Fruit fly (Drosophila melanogaster): ENCODE data around the gene Nhe1.

The Nhe1 gene

DNA sequence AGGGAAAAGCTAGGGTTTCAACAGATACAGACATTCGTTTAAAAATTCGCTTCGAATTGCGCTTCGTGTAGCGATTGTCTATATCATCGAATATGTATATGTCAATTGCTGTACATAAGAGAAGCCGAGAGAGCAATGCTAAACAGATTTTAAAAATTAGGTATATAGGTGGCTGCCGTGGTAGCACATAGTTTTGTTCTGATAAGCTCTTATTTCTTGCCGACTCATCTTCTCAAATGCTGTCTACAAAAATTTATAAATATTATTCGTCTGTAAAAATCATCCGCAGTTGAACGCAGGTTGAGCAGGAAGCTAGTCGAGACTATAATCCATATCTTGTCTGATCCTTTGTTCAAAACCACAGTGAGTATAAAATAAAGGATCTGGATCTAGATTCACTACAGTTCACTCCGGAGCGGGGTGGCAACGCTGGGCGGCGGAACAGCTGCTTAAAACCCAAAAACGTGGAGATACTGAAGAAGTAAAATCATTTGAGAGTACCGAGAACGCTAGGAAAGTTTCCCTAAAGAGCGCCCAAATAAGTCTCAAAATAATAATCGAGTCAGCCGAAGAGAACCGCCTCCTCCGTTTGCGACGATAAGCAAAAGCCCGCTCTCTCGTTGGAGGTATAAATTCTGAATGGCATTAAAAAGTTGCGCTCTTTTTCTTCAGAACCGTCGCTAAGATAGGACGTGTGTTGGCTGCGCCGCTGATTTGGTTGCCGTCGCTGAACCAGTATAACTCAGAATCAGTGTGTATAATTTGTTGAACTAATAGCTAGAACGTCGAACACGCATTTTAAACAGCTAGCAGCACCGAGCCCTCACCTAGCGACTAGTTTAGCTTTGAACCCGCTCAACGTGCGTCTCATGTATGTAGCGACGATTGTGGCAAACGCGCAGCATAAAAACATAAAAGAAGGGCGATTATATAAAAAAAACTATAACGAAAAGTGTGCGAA is 1.2 kb upstream of the Nhe1 start (continued):
- no peak for TF ChIP-seq Nf-YA (GFP tag; IDR thresholded peaks at IDR 0.05)
- no peak for TF ChIP-seq odd (GFP tag; optimal IDR thresholded peaks at IDR 0.05)
- no peak for TF ChIP-seq CG7786 (GFP tag; optimal IDR thresholded peaks at IDR 0.05)
- TF ChIP-seq Ssrp (tag; optimal IDR thresholded peaks at IDR 0.05), result no peak
- no peak for TF ChIP-seq Atf3 (GFP tag; optimal IDR thresholded peaks at IDR 0.05)
- TF ChIP-seq B-H2 (GFP tag; optimal IDR thresholded peaks at IDR 0.05), result peak; percentile 29
- peak; percentile 17 for TF ChIP-seq CG4282 (GFP tag; optimal IDR thresholded peaks at IDR 0.05)
- no peak for TF ChIP-seq luna (GFP tag; optimal IDR thresholded peaks at IDR 0.05)
- peak; percentile 46 for TF ChIP-seq stwl (tag; optimal IDR thresholded peaks at IDR 0.05)
- no peak for TF ChIP-seq CG10654 (GFP tag; optimal IDR thresholded peaks at IDR 0.05)
- no peak for TF ChIP-seq Bteb2 (GFP tag; optimal IDR thresholded peaks at IDR 0.05)
- TF ChIP-seq CG18599 (GFP tag; optimal IDR thresholded peaks at IDR 0.05), result peak; percentile 54
- TF ChIP-seq CG6854 (GFP tag; optimal IDR thresholded peaks at IDR 0.05), result peak; percentile 64
- peak; percentile 54 for TF ChIP-seq sna (GFP tag; IDR thresholded peaks at IDR 0.05; ENCODE audit: partially characterized antibody)
- TF ChIP-seq chinmo (GFP tag; IDR thresholded peaks at IDR 0.05; ENCODE audit: partially characterized antibody), result peak; percentile 88; the same call in 2 of the 4 replicates
- no peak for TF ChIP-seq Hr3 (GFP tag; optimal IDR thresholded peaks at IDR 0.05)
- 0 out of 3 replicates have a peak, but pooled peaks have one; percentile 39 for TF ChIP-seq ci (GFP tag; IDR thresholded peaks at IDR 0.05)
- TF ChIP-seq knrl (GFP tag; IDR thresholded peaks at IDR 0.05; ENCODE audit: partially characterized antibody), result 0 out of 3 replicates have a peak, but pooled peaks have one; percentile 21
- peak; percentile 14 for TF ChIP-seq MTF-1 (GFP tag; optimal IDR thresholded peaks at IDR 0.05; ENCODE audit: borderline replicate concordance)
- no peak for TF ChIP-seq mld (GFP tag; IDR thresholded peaks at IDR 0.05; ENCODE audit: partially characterized antibody)
- no peak for TF ChIP-seq B-H1 (GFP tag; IDR thresholded peaks at IDR 0.05)
- TF ChIP-seq CG13287 (GFP tag; IDR thresholded peaks at IDR 0.05; ENCODE audit: partially characterized antibody), result peak; percentile 52
- TF ChIP-seq salm (tag; optimal IDR thresholded peaks at IDR 0.05), result peak; percentile 8
- TF ChIP-seq zf30C (GFP tag; optimal IDR thresholded peaks at IDR 0.05), result no peak
- peak; percentile 70 for TF ChIP-seq CG34224 (GFP tag; IDR thresholded peaks at IDR 0.05; ENCODE audit: partially characterized antibody)
- TF ChIP-seq CG17186 (GFP tag; optimal IDR thresholded peaks at IDR 0.05), result no peak
- TF ChIP-seq row (GFP tag; IDR thresholded peaks at IDR 0.05), result peak; percentile 76
- TF ChIP-seq CG7556 (GFP tag; optimal IDR thresholded peaks at IDR 0.05), result no peak
- no peak for TF ChIP-seq CG7271 (tag; optimal IDR thresholded peaks at IDR 0.05)
- TF ChIP-seq Deaf1 (tag; optimal IDR thresholded peaks at IDR 0.05), result peak; percentile 54
- peak; percentile 9 for TF ChIP-seq ftz-f1 (GFP tag; optimal IDR thresholded peaks at IDR 0.05)
- peak; percentile 76 for TF ChIP-seq CG10543 (GFP tag; optimal IDR thresholded peaks at IDR 0.05)
- peak; percentile 24; the same call in 1 of the 3 replicates for TF ChIP-seq CG6175 (GFP tag; IDR thresholded peaks at IDR 0.05)
- no peak for TF ChIP-seq Sry-δ (GFP tag; optimal IDR thresholded peaks at IDR 0.05)
- TF ChIP-seq CG13894 (tag; optimal IDR thresholded peaks at IDR 0.05), result peak; percentile 80
- TF ChIP-seq CG14014 (GFP tag; IDR thresholded peaks at IDR 0.05), result no peak; the same call in 1 of the 2 replicates
- TF ChIP-seq CG15479 (GFP tag; optimal IDR thresholded peaks at IDR 0.05), result no peak
- TF ChIP-seq CG11696 (GFP tag; IDR thresholded peaks at IDR 0.05), result no peak
- peak; percentile 24 for TF ChIP-seq her (GFP tag; optimal IDR thresholded peaks at IDR 0.05)
- TF ChIP-seq CG12299 (tag; optimal IDR thresholded peaks at IDR 0.05), result peak; percentile 63
- TF ChIP-seq CG32772 (GFP tag; IDR thresholded peaks at IDR 0.05), result no peak
- peak; percentile 87 for TF ChIP-seq CG11695 (GFP tag; IDR thresholded peaks at IDR 0.05)
- TF ChIP-seq NfI (GFP tag; optimal IDR thresholded peaks at IDR 0.05), result peak; percentile 2
- TF ChIP-seq pfk (GFP tag; optimal IDR thresholded peaks at IDR 0.05), result peak; percentile 10
- no peak for TF ChIP-seq CG12659 (GFP tag; optimal IDR thresholded peaks at IDR 0.05)
- TF ChIP-seq Dll (GFP tag; IDR thresholded peaks at IDR 0.05; ENCODE audit: partially characterized antibody), result peak; percentile 53; the same call in 3 of the 4 replicates
- TF ChIP-seq CG12769 (tag; optimal IDR thresholded peaks at IDR 0.05), result peak; percentile 43

Data from whole organism, embryonic.